Worm (Caenorhabditis elegans) whole organism, L1 larva: Measurements from ENCODE around the gene C34D10.5.
A peak's percentile ranks its signal among the peaks of the same experiment; 100 is the strongest.

Source experiments
- C34B4.2 ChIP-seq: sonication (generic microtip); optimal IDR thresholded peaks from 2 replicates; lab custom pipeline; 2017; ENCODE audit warnings: mild to moderate bottlenecking, missing genetic modification characterization, missing compliant biosample characterization
- F16B12.6 ChIP-seq: fragments of 150-350 bp; optimal IDR thresholded peaks from 2 replicates; lab custom pipeline; 2014; ENCODE audit warnings: missing biosample characterization, missing genetic modification characterization
- alr-1 ChIP-seq: fragments of 200-800 bp; sonication (Bioruptor generic); optimal IDR thresholded peaks from 2 replicates; lab custom pipeline; 2018; ENCODE audit warnings: borderline replicate concordance, mild to moderate bottlenecking, missing genetic modification characterization, missing compliant biosample characterization
- blmp-1 ChIP-seq: fragments of 150-350 bp; optimal IDR thresholded peaks from 2 replicates; lab custom pipeline; 2014; ENCODE audit warnings: missing biosample characterization, missing genetic modification characterization
- ceh-88 ChIP-seq: fragments of 200-800 bp; sonication (Bioruptor generic); IDR thresholded peaks from 2 replicates; pipeline ENCODE4 v1.3.6; 2022; ENCODE audit warnings: missing genetic modification characterization, missing compliant biosample characterization
- efl-1 ChIP-seq, 4 experiments: fragments of 150-350 bp; optimal IDR thresholded peaks in 3 of 4; peaks in 1 of 4; 1 replicate in 1 of 4; 2 replicates in 3 of 4; lab custom pipeline; 2014; ENCODE audit warnings: missing biosample characterization in 2 of 4, missing genetic modification characterization in 2 of 4, missing genetic modification reagents in 2 of 4
- efl-3 ChIP-seq: fragments of 200-800 bp; sonication (Bioruptor generic); optimal IDR thresholded peaks from 2 replicates; lab custom pipeline; 2018; ENCODE audit warnings: mild to moderate bottlenecking, missing genetic modification characterization, missing compliant biosample characterization
- egl-13 ChIP-seq: sonication (generic microtip); optimal IDR thresholded peaks from 2 replicates; lab custom pipeline; 2016; ENCODE audit warnings: missing genotype, missing genetic modification reagents, missing genetic modification characterization, missing compliant biosample characterization
- elt-2 ChIP-seq: sonication (generic microtip); optimal IDR thresholded peaks from 2 replicates; lab custom pipeline; 2016; ENCODE audit warnings: missing genetic modification characterization, mild to moderate bottlenecking, inconsistent platforms, missing compliant biosample characterization, missing genetic modification reagents
- fos-1 ChIP-seq: fragments of 150-350 bp; optimal IDR thresholded peaks from 2 replicates; lab custom pipeline; 2014; ENCODE audit warnings: missing biosample characterization, missing genetic modification characterization
- hlh-4 ChIP-seq: sonication (generic microtip); optimal IDR thresholded peaks from 2 replicates; lab custom pipeline; 2016; ENCODE audit warnings: mild to moderate bottlenecking, missing genetic modification characterization, missing compliant biosample characterization
- hpl-2 ChIP-seq: fragments of 150-350 bp; optimal IDR thresholded peaks from 2 replicates; lab custom pipeline; 2014; ENCODE audit warnings: missing biosample characterization, missing genetic modification reagents, missing genetic modification characterization
- isw-1 ChIP-seq: fragments of 200-800 bp; sonication (Bioruptor generic); IDR thresholded peaks from 2 replicates; pipeline ENCODE4 v1.3.6; 2022; ENCODE audit warnings: missing genetic modification characterization, missing compliant biosample characterization
- lin-13 ChIP-seq: fragments of 150-350 bp; optimal IDR thresholded peaks from 2 replicates; lab custom pipeline; 2014; ENCODE audit warnings: missing biosample characterization, missing genetic modification reagents, missing genetic modification characterization
- lin-14 ChIP-seq: fragments of 200-800 bp; sonication (Bioruptor generic); optimal IDR thresholded peaks from 2 replicates; lab custom pipeline; 2018; ENCODE audit warnings: mild to moderate bottlenecking, missing genetic modification characterization, moderate library complexity, missing compliant biosample characterization
- lin-35 ChIP-seq, 2 experiments: fragments of 150-350 bp; optimal IDR thresholded peaks; 2 replicates each; lab custom pipeline; 2014; ENCODE audit warnings: missing biosample characterization in 2 of 2, missing genetic modification characterization in 2 of 2, missing genetic modification reagents in 2 of 2
- lin-39 ChIP-seq: fragments of 150-350 bp; optimal IDR thresholded peaks from 2 replicates; lab custom pipeline; 2014; ENCODE audit warnings: missing biosample characterization, missing genetic modification reagents, missing genetic modification characterization
- lir-3 ChIP-seq: sonication (generic microtip); optimal IDR thresholded peaks from 2 replicates; lab custom pipeline; 2016; ENCODE audit warnings: mild to moderate bottlenecking, missing genetic modification characterization, moderate library complexity, missing compliant biosample characterization; ENCODE audit not compliant: poor library complexity
- mep-1 ChIP-seq: fragments of 150-350 bp; optimal IDR thresholded peaks from 2 replicates; lab custom pipeline; 2014; ENCODE audit warnings: missing biosample characterization, missing genetic modification characterization
- nhr-11 ChIP-seq: fragments of 150-350 bp; optimal IDR thresholded peaks from 2 replicates; lab custom pipeline; 2014; ENCODE audit warnings: missing biosample characterization, missing genetic modification characterization
- nhr-19 ChIP-seq: fragments of 200-800 bp; sonication (Bioruptor generic); conservative IDR thresholded peaks from 2 replicates; pipeline ENCODE4 v1.3.6; 2022; ENCODE audit warnings: missing genetic modification characterization, missing compliant biosample characterization
- nhr-47 ChIP-seq: sonication (generic microtip); optimal IDR thresholded peaks from 2 replicates; lab custom pipeline; 2016; ENCODE audit warnings: mild to moderate bottlenecking, missing genetic modification characterization, moderate library complexity, missing compliant biosample characterization
- nhr-71 ChIP-seq: sonication (generic microtip); optimal IDR thresholded peaks from 2 replicates; lab custom pipeline; 2016; ENCODE audit warnings: mild to moderate bottlenecking, missing genetic modification characterization, moderate library complexity, missing compliant biosample characterization
- nhr-90 ChIP-seq: sonication (generic microtip); optimal IDR thresholded peaks from 2 replicates; lab custom pipeline; 2016; ENCODE audit warnings: mild to moderate bottlenecking, missing genetic modification characterization, missing compliant biosample characterization; ENCODE audit not compliant: poor library complexity
- pax-3 ChIP-seq: fragments of 200-800 bp; sonication (Bioruptor generic); optimal IDR thresholded peaks from 2 replicates; lab custom pipeline; 2018; ENCODE audit warnings: mild to moderate bottlenecking, missing genetic modification characterization, moderate library complexity, missing compliant biosample characterization
- sox-4 ChIP-seq: sonication (generic microtip); optimal IDR thresholded peaks from 2 replicates; lab custom pipeline; 2016; ENCODE audit warnings: missing genetic modification characterization, missing compliant biosample characterization
- tbx-2 ChIP-seq: sonication (generic microtip); optimal IDR thresholded peaks from 2 replicates; lab custom pipeline; 2016; ENCODE audit warnings: missing genetic modification characterization, missing compliant biosample characterization
- unc-30 ChIP-seq: sonication (generic microtip); optimal IDR thresholded peaks from 2 replicates; lab custom pipeline; 2017; ENCODE audit warnings: missing biosample characterization, missing genetic modification characterization
- unc-62 ChIP-seq: fragments of 150-350 bp; optimal IDR thresholded peaks from 2 replicates; lab custom pipeline; 2014; ENCODE audit warnings: missing biosample characterization, missing genetic modification reagents, missing genetic modification characterization
- zag-1 ChIP-seq: fragments of 150-350 bp; optimal IDR thresholded peaks from 2 replicates; lab custom pipeline; 2014; ENCODE audit warnings: missing biosample characterization, missing genetic modification characterization

The C34D10.5 gene

DNA sequence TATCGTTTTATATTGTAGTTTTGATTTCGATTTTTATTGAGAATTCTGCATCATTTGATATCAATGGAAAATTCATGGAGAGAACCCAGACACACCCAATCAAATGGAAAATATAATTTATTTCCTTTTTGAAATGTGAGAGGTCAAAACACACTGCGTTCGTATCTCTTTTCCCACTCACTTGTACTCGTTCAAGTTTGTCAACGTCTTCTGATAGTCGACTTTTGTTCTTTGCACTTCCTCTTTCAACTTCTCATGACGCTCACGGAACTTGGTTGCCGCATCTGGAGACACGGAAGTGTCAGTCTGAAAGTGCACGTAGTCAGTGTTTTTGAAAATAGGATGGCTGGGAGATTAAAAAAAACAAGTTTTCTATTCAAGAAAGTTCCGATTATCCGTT lies 27.5 kb upstream of the C34D10.5 start:
- peak; percentile 60 for TF ChIP-seq tbx-2
- TF ChIP-seq blmp-1 (tag; lab: Kevin White, UChicago) = peak; percentile 54
- TF ChIP-seq nhr-71 (tag; lab: Kevin White, UChicago) = peak; percentile 46
- TF ChIP-seq efl-3 (GFP tag; lab: Kevin White, UChicago) = no peak

DNA sequence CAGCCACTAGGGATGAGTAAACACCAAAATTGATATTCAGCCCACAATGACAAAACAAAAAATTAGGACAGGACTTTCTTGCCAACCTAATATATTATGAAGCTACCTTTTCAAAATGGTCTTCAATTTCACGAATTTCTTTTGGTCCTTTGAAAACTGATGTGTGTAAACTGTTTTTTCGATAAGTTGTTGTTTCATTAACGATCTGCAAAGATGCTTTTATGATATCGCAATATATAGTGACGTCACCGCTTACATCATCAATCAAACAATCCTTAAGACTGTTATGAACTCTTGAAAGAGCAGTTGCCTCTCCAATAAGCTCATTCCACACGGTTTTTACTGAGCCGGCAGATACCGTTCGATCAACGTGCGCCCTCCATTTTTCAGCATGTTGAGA lies 25.7 kb upstream of the C34D10.5 start:
- no peak for TF ChIP-seq unc-30 (tag; lab: Kevin White, UChicago)
- no peak for TF ChIP-seq efl-1 (optimal IDR thresholded peaks at IDR 0.05; lab: Kevin White, UChicago)
- peak in 1 of 2 experiments; percentile 33 for TF ChIP-seq efl-1 (GFP tag; optimal IDR thresholded peaks at IDR 0.05 in 1 of 2; lab: Kevin White, UChicago)

DNA sequence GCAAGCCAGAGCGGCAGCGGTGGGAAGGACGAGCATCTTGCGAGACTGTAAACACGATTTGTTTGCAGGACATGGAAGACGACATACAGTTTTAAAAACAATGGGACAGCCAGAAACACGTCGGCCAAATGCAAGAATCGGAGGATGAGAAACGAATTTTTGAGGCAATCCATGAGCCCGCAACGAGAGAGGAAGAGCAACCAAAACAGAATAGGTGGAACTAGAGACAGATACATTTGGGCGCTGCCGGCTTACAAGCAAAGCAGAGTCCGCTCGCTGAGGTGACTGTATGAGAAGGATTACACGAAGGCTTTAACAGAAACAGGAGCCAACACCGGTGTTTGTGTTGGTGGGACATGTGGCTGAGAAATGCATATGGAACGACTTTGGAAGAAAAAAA lies 23.3 kb upstream of the C34D10.5 start:
- TF ChIP-seq isw-1 (GFP tag; lab: Robert Waterston, UW) = no peak
- no peak for TF ChIP-seq nhr-90
- no peak for TF ChIP-seq hpl-2 (GFP tag; lab: Kevin White, UChicago)
- no peak for TF ChIP-seq egl-13 (tag; lab: Kevin White, UChicago)
- TF ChIP-seq zag-1 = no peak
- TF ChIP-seq ceh-88 (GFP tag; lab: Robert Waterston, UW) = no peak
- TF ChIP-seq lin-35 (GFP tag; optimal IDR thresholded peaks at IDR 0.05; lab: Kevin White, UChicago) = no peak
- no peak for TF ChIP-seq elt-2 (tag; lab: Kevin White, UChicago)
- TF ChIP-seq nhr-47 = no peak
- TF ChIP-seq lin-14 (GFP tag; lab: Kevin White, UChicago) = no peak
- TF ChIP-seq nhr-19 = no peak

ce11 chrX:7997968-7998367 lies 19.9 kb upstream of the C34D10.5 start, which contains the start of gene sdpn-1:
Gene sdpn-1, minus strand, starts transcription at chrX:7998229.
- TF ChIP-seq F16B12.6 (tag; lab: Kevin White, UChicago) (no peak), C34B4.2 (tag; lab: Kevin White, UChicago) (no peak), nhr-11 (no peak), lin-39 (no peak), nhr-19 (no peak), nhr-90 (no peak), efl-3 (GFP tag; lab: Kevin White, UChicago) (no peak), elt-2 (tag; lab: Kevin White, UChicago) (no peak), pax-3 (tag; lab: Kevin White, UChicago) (no peak), lin-13 (GFP tag; lab: Kevin White, UChicago) (no peak)

DNA sequence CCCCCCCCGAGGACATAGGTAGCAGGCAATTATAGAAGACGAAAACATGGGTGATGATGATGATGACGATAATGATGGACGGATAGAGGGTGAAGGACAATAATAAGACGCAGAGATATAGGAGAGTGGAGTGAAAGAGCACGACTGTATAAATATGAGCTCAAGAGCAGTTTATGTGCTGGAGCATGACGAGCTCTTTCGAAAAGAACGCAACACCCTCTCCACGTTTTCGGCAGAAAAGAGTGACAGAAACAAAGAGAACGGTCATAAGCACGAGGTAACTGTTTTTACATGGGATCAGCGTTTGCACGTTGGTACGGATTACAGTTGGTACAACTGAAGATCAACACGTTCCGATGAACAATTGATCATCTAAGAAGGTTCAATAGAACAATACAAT lies 18.9 kb upstream of the C34D10.5 start:
- TF ChIP-seq lir-3 (tag; lab: Kevin White, UChicago) = no peak
- no peak for TF ChIP-seq sox-4 (tag; lab: Kevin White, UChicago)
- TF ChIP-seq fos-1 (tag; lab: Kevin White, UChicago) = no peak

- no peak for TF ChIP-seq mep-1
- TF ChIP-seq alr-1 = no peak
- no peak for TF ChIP-seq hlh-4 (tag; lab: Kevin White, UChicago)
These were observed 14.2 kb upstream of the C34D10.5 start, which contains the start of the genes F45E1.1 and F45E1.2 for ce11 chrX:8003663-8004062. Gene F45E1.1, plus strand, starts transcription at chrX:8003682. Gene F45E1.2, plus strand, starts transcription at chrX:8003733.

ce11 chrX:8004845-8005244 lies 13.0 kb upstream of the C34D10.5 start:
- TF ChIP-seq blmp-1 (tag; lab: Kevin White, UChicago) (peak; percentile 6), unc-62 (GFP tag; lab: Kevin White, UChicago) (no peak)
